Worm (Caenorhabditis elegans) whole organism, L3 larva: ENCODE results near the gene F56D5.3.

Experiments
- R02D3.7 ChIP-seq: fragments of 150-350 bp; optimal IDR thresholded peaks from 2 replicates; lab custom pipeline; 2014; ENCODE audit warnings: missing biosample characterization, missing genetic modification characterization
- ZK546.5 ChIP-seq: sonication (generic microtip); optimal IDR thresholded peaks from 2 replicates; lab custom pipeline; 2017; ENCODE audit warnings: missing biosample characterization, missing genetic modification characterization
- aly-2 ChIP-seq: fragments of 150-350 bp; optimal IDR thresholded peaks from 2 replicates; lab custom pipeline; 2014; ENCODE audit warnings: missing biosample characterization, missing genetic modification characterization
- ceh-16 ChIP-seq: sonication (generic microtip); optimal IDR thresholded peaks from 2 replicates; lab custom pipeline; 2017; ENCODE audit warnings: missing biosample characterization, missing genetic modification characterization
- ceh-28 ChIP-seq: fragments of 150-350 bp; optimal IDR thresholded peaks from 2 replicates; lab custom pipeline; 2014; ENCODE audit warnings: missing biosample characterization, missing genetic modification reagents, missing genetic modification characterization
- ceh-82 ChIP-seq: fragments of 150-350 bp; optimal IDR thresholded peaks from 2 replicates; lab custom pipeline; 2014; ENCODE audit warnings: missing biosample characterization, missing genetic modification characterization
- ceh-9 ChIP-seq: sonication (generic microtip); optimal IDR thresholded peaks from 2 replicates; lab custom pipeline; 2018; ENCODE audit warnings: missing biosample characterization, missing genetic modification characterization
- egl-27 ChIP-seq: sonication (generic microtip); optimal IDR thresholded peaks from 4 replicates; lab custom pipeline; 2017; ENCODE audit warnings: missing biosample characterization, missing genetic modification reagents, missing genetic modification characterization
- egl-5 ChIP-seq: fragments of 150-350 bp; optimal IDR thresholded peaks from 2 replicates; lab custom pipeline; 2017; ENCODE audit warnings: missing biosample characterization, missing genetic modification reagents, missing genetic modification characterization, inconsistent platforms
- elt-1 ChIP-seq: fragments of 150-350 bp; optimal IDR thresholded peaks from 2 replicates; lab custom pipeline; 2014; ENCODE audit warnings: missing biosample characterization, missing genetic modification characterization
- elt-2 ChIP-seq: sonication (generic microtip); optimal IDR thresholded peaks from 2 replicates; lab custom pipeline; 2016; ENCODE audit warnings: missing genetic modification reagents, mild to moderate bottlenecking, missing genetic modification characterization, missing compliant biosample characterization
- elt-3 ChIP-seq, 3 experiments: fragments of 150-350 bp in 1 of 3; sonication (generic microtip) in 2 of 3; optimal IDR thresholded peaks; 2 replicates in 2 of 3; 4 replicates in 1 of 3; lab custom pipeline; 2014 to 2017; ENCODE audit warnings: missing biosample characterization in 3 of 3, missing genetic modification characterization in 3 of 3
- eor-1 ChIP-seq, 2 experiments: fragments of 150-350 bp; optimal IDR thresholded peaks; 2 replicates each; lab custom pipeline; 2014 to 2018; ENCODE audit warnings: missing biosample characterization in 2 of 2, missing genetic modification characterization in 2 of 2
- fkh-10 ChIP-seq: sonication (generic microtip); optimal IDR thresholded peaks from 2 replicates; lab custom pipeline; 2017; ENCODE audit warnings: missing biosample characterization, missing genetic modification reagents, missing genetic modification characterization
- fos-1 ChIP-seq: fragments of 150-350 bp; optimal IDR thresholded peaks from 2 replicates; lab custom pipeline; 2014; ENCODE audit warnings: missing biosample characterization, missing genetic modification characterization
- hmg-11 ChIP-seq: sonication (generic microtip); optimal IDR thresholded peaks from 2 replicates; lab custom pipeline; 2016; ENCODE audit warnings: missing genetic modification characterization, missing compliant biosample characterization
- lin-15B ChIP-seq: fragments of 150-350 bp; optimal IDR thresholded peaks from 2 replicates; lab custom pipeline; 2014; ENCODE audit warnings: missing biosample characterization, missing genetic modification characterization
- lin-39 ChIP-seq: fragments of 150-350 bp; optimal IDR thresholded peaks from 2 replicates; lab custom pipeline; 2018; ENCODE audit warnings: missing biosample characterization, missing genetic modification reagents, missing genetic modification characterization
- mdl-1 ChIP-seq: fragments of 150-350 bp; optimal IDR thresholded peaks from 2 replicates; lab custom pipeline; 2014; ENCODE audit warnings: missing biosample characterization, missing genetic modification characterization
- mml-1 ChIP-seq: fragments of 150-350 bp; sonication (generic microtip); optimal IDR thresholded peaks from 3 replicates; lab custom pipeline; 2014; ENCODE audit warnings: missing biosample characterization, missing genetic modification characterization
- nfya-1 ChIP-seq: sonication (generic microtip); optimal IDR thresholded peaks from 2 replicates; lab custom pipeline; 2017; ENCODE audit warnings: missing genetic modification characterization, mild to moderate bottlenecking, missing compliant biosample characterization, antibody characterized with exemption, moderate library complexity; ENCODE audit not compliant: insufficient read depth
- nhr-11 ChIP-seq: fragments of 150-350 bp; optimal IDR thresholded peaks from 2 replicates; lab custom pipeline; 2014; ENCODE audit warnings: missing biosample characterization, missing genetic modification characterization
- nhr-12 ChIP-seq: fragments of 150-350 bp; optimal IDR thresholded peaks from 2 replicates; lab custom pipeline; 2014; ENCODE audit warnings: missing biosample characterization, missing genetic modification characterization
- nhr-23 ChIP-seq: fragments of 150-350 bp; optimal IDR thresholded peaks from 2 replicates; lab custom pipeline; 2014; ENCODE audit warnings: missing biosample characterization, missing genetic modification reagents, missing genetic modification characterization
- nhr-237 ChIP-seq: fragments of 150-350 bp; optimal IDR thresholded peaks from 2 replicates; lab custom pipeline; 2014; ENCODE audit warnings: missing biosample characterization, missing genetic modification characterization
- nhr-25 ChIP-seq: sonication (generic microtip); optimal IDR thresholded peaks from 2 replicates; lab custom pipeline; 2017; ENCODE audit warnings: missing biosample characterization, missing genetic modification characterization
- nhr-28 ChIP-seq: fragments of 150-350 bp; optimal IDR thresholded peaks from 2 replicates; lab custom pipeline; 2014; ENCODE audit warnings: missing biosample characterization, missing genetic modification characterization
- pha-4 ChIP-seq: fragments of 150-350 bp; optimal IDR thresholded peaks from 2 replicates; lab custom pipeline; 2014; ENCODE audit warnings: missing biosample characterization, missing genetic modification reagents, missing genetic modification characterization
- pqm-1 ChIP-seq: fragments of 150-350 bp; optimal IDR thresholded peaks from 2 replicates; lab custom pipeline; 2017; ENCODE audit warnings: missing biosample characterization, missing genetic modification characterization, inconsistent platforms
- skn-1 ChIP-seq: fragments of 150-350 bp; optimal IDR thresholded peaks from 2 replicates; lab custom pipeline; 2014; ENCODE audit warnings: missing biosample characterization, missing genetic modification characterization
- snpc-4 ChIP-seq: fragments of 150-350 bp; optimal IDR thresholded peaks from 2 replicates; lab custom pipeline; 2014; ENCODE audit warnings: missing biosample characterization, missing genetic modification characterization
- tbx-2 ChIP-seq: sonication (generic microtip); optimal IDR thresholded peaks from 2 replicates; lab custom pipeline; 2016; ENCODE audit warnings: mild to moderate bottlenecking, missing genetic modification characterization, missing compliant biosample characterization
- unc-39 ChIP-seq: sonication (generic microtip); optimal IDR thresholded peaks from 4 replicates; lab custom pipeline; 2017; ENCODE audit warnings: missing biosample characterization, missing genetic modification characterization
- unc-62 ChIP-seq: fragments of 150-350 bp; sonication (generic microtip); optimal IDR thresholded peaks from 4 replicates; lab custom pipeline; 2014; ENCODE audit warnings: missing biosample characterization, missing genetic modification reagents, missing genetic modification characterization
- zag-1 ChIP-seq: fragments of 150-350 bp; optimal IDR thresholded peaks from 2 replicates; lab custom pipeline; 2014; ENCODE audit warnings: missing biosample characterization, missing genetic modification characterization
- ztf-11 ChIP-seq: fragments of 150-350 bp; optimal IDR thresholded peaks from 2 replicates; lab custom pipeline; 2014; ENCODE audit warnings: missing biosample characterization, missing genetic modification characterization

F56D5.3 gene

DNA sequence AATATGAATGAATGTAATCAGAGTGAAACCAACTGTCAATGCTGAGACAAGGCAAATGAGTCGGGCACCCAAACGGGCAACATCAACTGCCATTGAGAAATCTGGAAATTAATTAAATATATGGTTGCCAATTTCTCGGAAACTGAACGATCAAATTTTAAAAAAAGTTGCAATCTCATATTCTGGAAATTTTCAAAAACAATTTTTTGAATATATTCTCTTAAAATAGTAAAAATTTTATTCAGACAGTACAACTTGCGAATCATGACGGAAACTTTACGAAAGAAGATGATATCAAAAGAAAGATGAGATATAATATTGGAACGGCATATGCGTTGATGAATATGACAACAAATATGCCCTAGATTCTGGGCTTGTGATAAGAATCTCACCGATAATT, 1.3 kb upstream of the F56D5.3 start, which contains the start of gene col-121:
TSS of gene col-121 (minus strand) at position 101 of the 400 bp plus-strand sequence.
- TF ChIP-seq ceh-82 (no peak), nhr-25 (tag; lab: Kevin White, UChicago) (no peak)

DNA sequence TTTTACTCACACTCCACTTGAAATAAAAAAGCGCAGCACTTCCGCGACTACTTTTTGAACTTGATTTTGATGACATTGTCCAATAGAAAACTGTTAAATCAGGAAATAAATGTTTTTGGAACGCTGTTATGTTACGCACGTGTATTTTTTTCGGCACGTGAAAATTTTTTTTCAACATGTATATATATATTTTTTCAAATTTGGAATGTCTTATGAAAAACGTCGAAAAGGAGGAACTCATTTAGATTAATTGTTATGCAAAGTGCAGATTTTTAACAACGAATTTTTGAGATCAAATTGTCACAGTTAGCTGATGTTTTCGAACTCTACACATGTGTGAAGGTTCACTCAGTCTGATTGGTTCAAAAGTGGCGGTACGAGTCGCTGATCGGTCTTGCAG, 1.1 kb downstream of the F56D5.3 start, which contains the start of gene F56D5.2:
TSS of gene F56D5.2 (minus strand) at position 101 of the 400 bp plus-strand sequence.
- TF ChIP-seq aly-2 (tag; lab: Kevin White, UChicago): no peak
- no peak for TF ChIP-seq snpc-4 (tag; lab: Kevin White, UChicago)
- TF ChIP-seq hmg-11 (tag; lab: Kevin White, UChicago): no peak
- no peak for TF ChIP-seq fos-1 (tag; lab: Kevin White, UChicago)
- TF ChIP-seq skn-1 (tag; lab: Kevin White, UChicago): no peak
- no peak for TF ChIP-seq nhr-11
- no peak for TF ChIP-seq elt-2 (tag; lab: Kevin White, UChicago)
- no peak for TF ChIP-seq R02D3.7 (tag; lab: Kevin White, UChicago)
- TF ChIP-seq ztf-11: no peak
- no peak for TF ChIP-seq nfya-1 (tag; lab: Kevin White, UChicago)
- no peak for TF ChIP-seq tbx-2 (tag; lab: Kevin White, UChicago)
- no peak for TF ChIP-seq unc-39 (tag; lab: Kevin White, UChicago)
- TF ChIP-seq zag-1 (tag; lab: Kevin White, UChicago): no peak
- no peak for TF ChIP-seq elt-3 (tag; optimal IDR thresholded peaks at IDR 0.05; lab: Kevin White, UChicago)
- no peak for TF ChIP-seq mdl-1 (tag; lab: Kevin White, UChicago)
- no peak for TF ChIP-seq nhr-237
- TF ChIP-seq nhr-12: no peak

DNA sequence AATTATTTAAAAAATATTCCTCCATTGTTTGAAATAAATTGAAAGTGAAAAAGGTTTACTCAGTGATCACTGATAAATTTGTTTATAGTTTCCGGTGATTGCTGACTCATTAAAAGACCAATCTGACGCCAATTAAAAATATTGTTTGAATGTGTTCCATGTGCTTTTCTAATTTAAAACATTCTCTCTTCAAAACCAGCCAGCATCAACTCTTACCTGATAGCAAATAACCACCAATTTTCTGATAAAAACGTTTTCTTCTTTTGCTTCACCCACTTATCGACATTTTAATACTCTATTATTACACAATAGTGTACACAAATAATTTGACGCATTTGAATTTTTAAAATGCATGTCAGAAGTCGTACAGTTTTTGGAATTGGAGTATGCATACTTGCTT, 4.3 kb downstream of the F56D5.3 start, which contains the start of gene F56D5.6:
TSS of gene F56D5.6 (plus strand) at position 208 of the 400 bp plus-strand sequence.
- no peak for TF ChIP-seq skn-1 (tag; lab: Kevin White, UChicago)
- TF ChIP-seq pqm-1 (tag; lab: Kevin White, UChicago): peak; percentile 75
- TF ChIP-seq elt-1 (tag; lab: Kevin White, UChicago): no peak
- TF ChIP-seq nhr-237: no peak
- no peak for TF ChIP-seq ztf-11
- no peak for TF ChIP-seq ceh-82
- TF ChIP-seq lin-39 (tag; lab: Kevin White, UChicago): no peak
- TF ChIP-seq egl-5 (tag; lab: Kevin White, UChicago): no peak
- no peak for TF ChIP-seq unc-39 (tag; lab: Kevin White, UChicago)
- no peak for TF ChIP-seq eor-1 (tag; optimal IDR thresholded peaks at IDR 0.05; lab: Kevin White, UChicago)
- TF ChIP-seq pha-4 (tag; lab: Kevin White, UChicago): peak; percentile 69
- TF ChIP-seq elt-2 (tag; lab: Kevin White, UChicago): peak; percentile 81
- no peak for TF ChIP-seq fos-1 (tag; lab: Kevin White, UChicago)
- no peak for TF ChIP-seq unc-62 (GFP tag; lab: Kevin White, UChicago)
- TF ChIP-seq zag-1 (tag; lab: Kevin White, UChicago): no peak
- no peak for TF ChIP-seq mdl-1 (tag; lab: Kevin White, UChicago)
- TF ChIP-seq nhr-23 (tag; lab: Kevin White, UChicago): no peak
- no peak for TF ChIP-seq R02D3.7 (tag; lab: Kevin White, UChicago)
- TF ChIP-seq ceh-9 (tag; lab: Kevin White, UChicago): no peak
- no peak for TF ChIP-seq nfya-1 (tag; lab: Kevin White, UChicago)

DNA sequence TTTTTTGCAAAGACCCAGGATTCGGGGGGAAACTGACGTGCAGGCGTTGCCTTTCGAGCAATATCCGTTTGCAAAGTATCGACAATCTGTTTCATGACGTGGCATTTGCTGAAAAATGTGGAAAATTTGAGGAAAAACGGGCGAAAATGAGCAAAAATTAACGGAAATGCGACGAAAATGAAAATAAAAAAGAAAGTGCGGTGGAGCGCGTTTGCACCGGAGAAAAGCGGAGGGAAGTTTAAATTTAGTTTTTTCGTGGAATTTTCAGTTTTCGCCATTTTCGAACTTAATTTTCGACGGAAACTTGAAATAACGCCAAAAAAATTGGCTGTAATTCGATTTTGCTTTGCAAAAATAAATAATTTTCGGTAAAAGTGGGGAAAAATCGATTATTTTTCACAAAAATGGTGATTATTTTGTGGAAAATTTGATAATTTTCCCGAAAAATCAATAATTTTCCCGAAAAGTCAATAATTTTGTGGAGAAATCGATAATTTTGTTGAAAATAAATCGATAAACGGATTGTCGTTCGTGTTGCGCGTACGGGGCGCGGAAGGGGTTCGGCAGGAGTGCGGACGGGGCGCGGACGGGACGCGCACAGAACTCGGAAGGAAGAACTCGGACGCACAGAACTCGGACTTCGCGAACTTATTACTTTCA, 6.5 kb downstream of the F56D5.3 start:
- TF ChIP-seq nfya-1 (tag; lab: Kevin White, UChicago): no peak
- TF ChIP-seq egl-27 (tag; lab: Kevin White, UChicago): no peak
- TF ChIP-seq ceh-16 (tag; lab: Kevin White, UChicago): no peak
- peak; percentile 16 for TF ChIP-seq lin-15B
- no peak for TF ChIP-seq unc-39 (tag; lab: Kevin White, UChicago)
- no peak for TF ChIP-seq mml-1 (tag; lab: Kevin White, UChicago)
- TF ChIP-seq ceh-28 (tag; lab: Kevin White, UChicago): peak; percentile 67
- TF ChIP-seq ZK546.5: no peak
- TF ChIP-seq R02D3.7 (tag; lab: Kevin White, UChicago): no peak
- TF ChIP-seq mdl-1 (tag; lab: Kevin White, UChicago): no peak
- no peak for TF ChIP-seq nhr-28 (tag; lab: Kevin White, UChicago)
- no peak for TF ChIP-seq nhr-12
- TF ChIP-seq nhr-23 (tag; lab: Kevin White, UChicago): no peak
- no peak for TF ChIP-seq fkh-10 (GFP tag; lab: Kevin White, UChicago)
- TF ChIP-seq unc-62 (GFP tag; lab: Kevin White, UChicago): no peak
